Worm (Caenorhabditis elegans): ENCODE measurements around the gene his-71.

Gene his-71

DNA sequence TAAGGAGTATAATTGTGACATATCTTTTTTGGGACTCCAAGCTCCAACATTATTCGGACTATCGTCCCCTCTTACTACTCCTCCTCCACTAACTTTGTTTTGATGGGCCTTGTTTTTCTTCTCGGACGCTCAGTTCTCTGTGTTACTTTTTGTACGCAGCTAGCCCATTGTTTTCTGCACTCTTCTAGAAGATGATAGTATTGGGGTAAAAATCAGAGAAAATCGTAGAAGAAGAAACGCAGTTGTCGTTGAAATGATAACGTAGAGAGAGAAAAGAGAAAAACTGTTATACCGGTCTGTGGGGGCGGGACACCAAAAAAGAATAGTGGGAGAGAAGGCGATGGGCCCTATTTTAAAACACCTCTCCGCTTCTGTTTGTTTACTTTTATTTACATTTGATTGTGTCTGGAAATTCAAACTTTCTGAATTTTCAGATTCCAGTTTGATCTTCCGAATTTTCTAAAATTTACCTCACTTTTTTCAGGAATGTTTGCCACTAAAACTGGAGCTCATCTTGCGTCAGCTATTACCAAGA, 3.7 kb upstream of the his-71 start, which contains the start of gene F45E1.4:
Gene F45E1.4 (plus strand): TSS at position 485 of the 535 bp plus-strand sequence.
- TF ChIP-seq mdl-1 (tag; optimal IDR thresholded peaks at IDR 0.05) (no peak), nhr-25 (tag; optimal IDR thresholded peaks at IDR 0.05) (peak; percentile 22), sma-9 (GFP tag; optimal IDR thresholded peaks at IDR 0.05) (peak; percentile 58), sma-9 (tag; optimal IDR thresholded peaks at IDR 0.05) (no peak), crh-2 (tag; optimal IDR thresholded peaks at IDR 0.05) (peak; percentile 11), sma-3 (GFP tag; optimal IDR thresholded peaks at IDR 0.05) (peak; percentile 36)

DNA sequence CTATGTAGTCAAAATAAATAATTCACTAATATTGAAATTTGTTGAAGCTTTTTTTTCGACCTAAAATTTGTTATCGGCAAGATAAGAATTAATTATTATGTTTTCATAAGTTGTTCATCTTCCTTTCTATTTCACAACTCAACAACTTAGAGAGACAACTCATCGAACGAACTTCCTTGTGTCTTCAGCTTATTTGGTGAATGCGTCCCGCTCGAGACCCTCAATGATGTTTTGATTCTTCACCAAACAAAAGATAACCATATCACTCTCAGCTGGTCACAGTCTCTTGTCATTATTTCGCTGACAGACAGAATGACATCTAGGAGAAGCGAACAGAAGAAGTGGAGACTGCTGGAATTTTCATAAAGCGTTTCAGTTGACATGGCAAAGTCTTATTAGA, 2.9 kb upstream of the his-71 start:
- TF ChIP-seq sma-3 (GFP tag; optimal IDR thresholded peaks at IDR 0.05) (peak; percentile 29), mdl-1 (tag; optimal IDR thresholded peaks at IDR 0.05) (no peak), R02D3.7 (tag; optimal IDR thresholded peaks at IDR 0.05) (no peak)

DNA sequence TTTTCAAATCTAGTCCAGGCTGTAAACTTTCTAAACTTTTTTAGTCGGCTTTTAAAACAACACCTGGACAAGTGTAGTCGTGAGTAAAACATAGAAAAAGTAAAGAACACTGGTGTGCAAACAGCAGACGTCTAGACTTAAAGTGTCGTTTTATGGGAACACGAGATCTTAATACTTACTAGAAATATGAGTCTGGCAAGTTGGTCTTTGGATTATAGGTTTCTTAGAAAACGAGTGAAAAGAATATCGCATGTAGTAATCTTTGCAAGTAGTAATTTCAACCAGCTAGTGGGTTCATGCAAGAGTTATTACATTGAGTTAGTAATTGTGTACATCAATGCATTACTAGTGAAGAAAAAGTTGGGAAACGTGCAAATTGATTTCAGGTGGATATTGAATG, 4.4 kb downstream of the his-71 start:
- TF ChIP-seq mbf-1 (tag; optimal IDR thresholded peaks at IDR 0.05) (no peak), nhr-21 (tag; optimal IDR thresholded peaks at IDR 0.05) (peak; percentile 33), nhr-25 (tag; optimal IDR thresholded peaks at IDR 0.05) (no peak), alr-1 (tag; optimal IDR thresholded peaks at IDR 0.05) (no peak), sma-3 (GFP tag; optimal IDR thresholded peaks at IDR 0.05) (no peak), nhr-11 (tag; optimal IDR thresholded peaks at IDR 0.05) (no peak)

DNA sequence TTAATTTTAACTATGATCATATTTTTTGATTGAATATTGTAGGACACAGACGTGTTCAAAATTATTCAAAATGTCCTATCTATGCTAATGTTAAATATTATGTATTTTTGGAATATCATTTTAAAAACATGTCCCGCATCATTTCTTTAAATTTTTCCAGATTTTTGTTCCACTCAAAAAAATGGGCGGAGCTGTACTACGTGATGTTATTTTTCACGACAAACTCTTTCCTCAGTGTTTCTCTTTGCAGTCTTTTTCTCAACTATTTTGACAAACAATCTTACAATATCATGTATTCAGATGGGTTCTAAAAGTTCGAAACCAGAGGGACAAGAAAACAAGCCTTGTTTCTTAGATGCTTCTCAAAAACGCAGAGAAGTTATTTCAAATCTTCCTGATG, 5.5 kb downstream of the his-71 start, which contains the start of gene F45E1.5:
Gene F45E1.5 (plus strand): TSS at position 301 of the 400 bp plus-strand sequence.
- TF ChIP-seq gmeb-1 (tag; optimal IDR thresholded peaks at IDR 0.05) (no peak), nhr-77 (tag; optimal IDR thresholded peaks at IDR 0.05) (no peak), sem-4 (tag; optimal IDR thresholded peaks at IDR 0.05) (no peak), lin-13 (GFP tag; optimal IDR thresholded peaks at IDR 0.05) (no peak), ama-1 (optimal IDR thresholded peaks at IDR 0.05) (no peak), lin-39 (tag; optimal IDR thresholded peaks at IDR 0.05) (no peak), ztf-4 (tag; optimal IDR thresholded peaks at IDR 0.05) (no peak), lsy-2 (tag; optimal IDR thresholded peaks at IDR 0.05) (no peak), sma-3 (GFP tag; optimal IDR thresholded peaks at IDR 0.05) (no peak), nhr-129 (tag; optimal IDR thresholded peaks at IDR 0.05) (no peak), lin-11 (tag; optimal IDR thresholded peaks at IDR 0.05) (no peak), nhr-25 (tag; optimal IDR thresholded peaks at IDR 0.05) (no peak), ceh-82 (tag; optimal IDR thresholded peaks at IDR 0.05) (no peak), snpc-4 (tag; optimal IDR thresholded peaks at IDR 0.05) (no peak), crh-2 (tag; optimal IDR thresholded peaks at IDR 0.05) (no peak), F13H6.1 (tag; optimal IDR thresholded peaks at IDR 0.05) (no peak), zag-1 (tag; optimal IDR thresholded peaks at IDR 0.05) (no peak), R02D3.7 (tag; optimal IDR thresholded peaks at IDR 0.05) (no peak)

DNA sequence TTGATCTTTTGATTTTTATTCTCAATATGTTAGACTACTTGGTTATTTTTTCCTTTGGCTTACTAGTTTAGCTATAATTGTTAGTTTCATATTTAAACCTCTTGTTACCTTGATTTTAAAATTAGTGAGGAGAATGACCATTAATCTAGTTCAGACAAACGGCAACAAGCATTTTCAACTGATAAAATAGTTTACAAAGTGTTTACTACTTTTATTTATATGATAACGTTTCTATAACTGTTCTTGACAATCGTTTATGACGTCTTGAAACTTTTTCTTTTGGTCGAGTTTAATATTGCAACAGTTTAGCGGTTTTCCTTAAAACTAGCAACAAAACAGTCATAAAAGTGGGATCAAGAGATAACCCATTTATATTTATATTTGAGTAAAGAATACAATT, 6.1 kb downstream of the his-71 start:
- TF ChIP-seq fos-1 (tag; optimal IDR thresholded peaks at IDR 0.05) (peak; percentile 13), nhr-237 (tag; optimal IDR thresholded peaks at IDR 0.05) (no peak)

DNA sequence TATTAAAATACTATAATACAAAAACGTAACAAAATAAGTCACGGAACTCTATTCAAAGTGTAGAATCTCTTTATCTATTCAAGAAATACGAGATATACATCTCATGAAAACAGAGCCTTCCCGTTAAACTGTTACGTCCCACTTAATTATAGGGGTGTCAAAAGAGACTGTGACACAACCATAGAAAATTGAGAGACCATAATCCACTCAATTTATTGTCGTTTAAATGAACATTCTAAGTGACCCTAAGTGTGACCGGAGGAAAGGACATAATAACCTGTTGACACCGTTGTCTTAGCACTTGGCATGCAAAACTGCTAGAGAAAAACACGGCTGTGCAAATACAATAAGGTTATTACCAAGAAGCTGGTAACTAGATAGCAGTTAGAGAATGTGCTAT, 13.3 kb downstream of the his-71 start:
- TF ChIP-seq lin-13 (GFP tag; optimal IDR thresholded peaks at IDR 0.05) (no peak), ama-1 (optimal IDR thresholded peaks at IDR 0.05) (no peak), unc-39 (tag; optimal IDR thresholded peaks at IDR 0.05) (no peak), nhr-6 (tag; optimal IDR thresholded peaks at IDR 0.05) (no peak), nhr-21 (tag; optimal IDR thresholded peaks at IDR 0.05) (no peak), lin-39 (tag; optimal IDR thresholded peaks at IDR 0.05) (no peak)

DNA sequence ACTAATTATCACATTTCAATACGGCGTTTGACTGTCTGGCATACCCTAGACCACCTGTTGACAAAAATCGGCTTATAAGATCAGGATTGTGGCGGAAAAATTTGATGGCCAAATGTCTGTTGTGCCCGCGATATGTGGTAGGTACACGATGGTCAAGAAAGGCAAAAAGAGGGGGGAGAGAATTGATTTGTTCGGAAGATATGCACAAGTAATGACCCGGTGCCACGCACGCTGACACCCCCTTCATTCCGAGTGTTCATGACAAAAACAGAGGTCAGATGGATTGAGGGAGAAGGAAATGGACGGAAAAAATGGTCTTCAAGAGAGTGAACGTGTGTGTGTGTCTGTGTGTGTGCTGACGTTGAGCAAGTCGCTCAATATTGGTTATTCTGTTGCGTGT, 16.4 kb downstream of the his-71 start:
- TF ChIP-seq ceh-16 (tag; optimal IDR thresholded peaks at IDR 0.05) (peak; percentile 44), elt-3 (tag; optimal IDR thresholded peaks at IDR 0.05) (no peak)

All from whole organism, L2 larva.